Worm (Caenorhabditis elegans): ENCODE data around the gene ceh-20.

DNA sequence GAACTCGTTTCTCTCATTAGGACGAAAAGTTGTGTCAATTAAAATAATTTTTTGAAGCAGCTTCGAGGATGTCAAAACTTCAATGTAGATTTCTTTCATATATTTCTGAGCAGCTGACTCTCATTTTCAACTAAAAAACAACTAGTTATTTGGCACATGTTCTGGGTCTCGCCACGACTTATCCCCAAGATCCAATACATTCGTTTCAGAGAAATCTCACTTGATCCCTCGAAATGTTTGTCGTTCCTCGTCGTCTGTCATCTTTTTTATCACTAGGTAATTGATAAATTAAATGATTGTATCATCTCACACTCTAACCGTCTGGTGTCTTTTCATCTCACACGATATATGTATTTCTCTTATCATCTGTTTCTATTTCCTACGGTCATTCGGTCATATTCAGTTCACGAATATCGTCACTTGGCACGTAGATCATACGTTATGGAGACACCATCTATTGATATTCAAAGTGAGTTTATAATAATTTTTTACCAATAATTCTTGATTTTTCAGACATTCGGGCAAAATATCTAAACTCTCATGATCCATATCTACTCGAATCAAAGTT is 17.7 kb upstream of the ceh-20 start, which contains the start of the genes rpn-6.1 and F57B9.1:
- TF ChIP-seq med-1 (GFP tag; optimal IDR thresholded peaks at IDR 0.05; ENCODE audit: insufficient read depth) (no peak), T22C8.4 (GFP tag; IDR thresholded peaks at IDR 0.05) (no peak), tab-1 (GFP tag; IDR thresholded peaks at IDR 0.05) (no peak)
